Worm (Caenorhabditis elegans): Measurements from ENCODE around the gene spe-39.

Gene spe-39

DNA sequence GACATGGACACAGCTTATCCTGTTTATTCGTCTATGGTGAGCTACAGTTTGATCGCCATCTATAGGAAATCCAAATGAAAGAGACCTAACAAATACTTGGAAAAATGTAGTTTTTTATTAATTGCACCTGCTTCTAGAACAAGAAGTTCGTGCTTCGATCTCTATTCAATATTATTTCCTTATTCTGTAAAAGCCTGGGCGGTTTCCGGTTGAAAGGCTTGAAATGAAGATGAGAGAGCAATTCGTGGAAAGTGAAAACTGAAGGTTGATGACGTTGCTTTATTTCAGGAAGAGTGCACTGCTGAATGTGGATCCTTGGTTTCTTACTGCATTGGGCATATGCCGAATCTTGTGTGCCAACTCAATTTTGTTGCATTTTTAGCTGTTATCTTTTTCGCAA is 4.6 kb upstream of the spe-39 start:
- TF ChIP-seq aha-1 (tag), result peak; percentile 34
- no peak for TF ChIP-seq lin-1 (GFP tag; IDR thresholded peaks at IDR 0.05)
- TF ChIP-seq tra-1 (GFP tag; IDR thresholded peaks at IDR 0.05), result no peak

DNA sequence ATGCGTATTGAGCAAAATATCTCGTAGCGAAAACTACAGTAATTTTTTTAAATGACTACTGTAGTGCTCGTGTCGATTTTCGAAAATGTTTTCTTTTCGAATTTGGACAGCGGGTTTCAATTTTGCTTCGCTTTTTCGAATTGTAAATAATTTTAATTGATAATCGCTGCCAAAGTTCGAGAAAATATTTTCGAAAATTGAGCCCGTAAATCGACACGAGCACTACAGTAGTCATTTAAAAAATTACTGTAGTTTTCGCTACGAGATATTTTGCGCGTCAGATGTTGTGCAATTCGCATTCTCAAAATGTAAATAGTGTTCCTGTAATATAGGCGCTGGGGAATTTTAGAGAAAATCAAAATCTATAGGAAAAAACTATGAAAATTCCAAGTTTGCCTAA is 3.0 kb upstream of the spe-39 start:
- TF ChIP-seq T26A8.4 (GFP tag; IDR thresholded peaks at IDR 0.05) (no peak), unc-130 (GFP tag; optimal IDR thresholded peaks at IDR 0.05) (no peak), nhr-102 (tag; optimal IDR thresholded peaks at IDR 0.05) (no peak), ZK337.2 (GFP tag; IDR thresholded peaks at IDR 0.05) (no peak), Y5F2A.4 (GFP tag; optimal IDR thresholded peaks at IDR 0.05) (no peak)

DNA sequence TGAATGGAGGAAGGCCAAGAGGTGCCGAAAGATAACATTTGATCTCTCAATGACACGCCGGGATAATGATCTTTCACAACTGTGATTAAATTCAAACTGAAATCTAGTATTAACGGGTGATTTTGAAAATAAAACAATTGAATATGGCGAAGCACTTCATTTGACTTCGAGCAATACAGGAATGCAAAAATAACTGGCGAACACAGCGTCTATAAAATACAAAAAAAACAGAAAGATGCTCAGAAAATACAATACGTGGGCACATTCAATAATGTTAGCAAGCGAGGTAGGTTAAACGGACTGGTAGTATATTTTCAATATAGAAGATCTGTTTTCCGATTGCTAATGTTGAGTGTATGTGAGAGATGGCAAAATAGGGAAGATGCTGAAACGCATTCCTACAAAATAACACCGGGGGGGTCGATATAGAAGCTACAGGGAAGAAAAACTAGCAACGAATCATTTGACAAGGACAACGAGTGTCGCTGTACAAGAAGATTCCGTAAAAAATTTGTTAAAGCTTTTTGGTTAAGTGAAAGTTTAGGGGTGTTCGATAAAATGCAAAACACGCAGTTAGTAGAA is 2.1 kb upstream of the spe-39 start:
- TF ChIP-seq tag-97 (GFP tag; IDR thresholded peaks at IDR 0.05), result no peak
- TF ChIP-seq F26F4.8 (GFP tag; conservative IDR thresholded peaks at IDR 0.05), result no peak
- TF ChIP-seq zag-1 (tag; optimal IDR thresholded peaks at IDR 0.05), result no peak
- no peak for TF ChIP-seq hif-1 (tag; optimal IDR thresholded peaks at IDR 0.05)
- 0 out of 2 replicates have a peak, but pooled peaks have one; percentile 16 for TF ChIP-seq pha-4 (GFP tag; IDR thresholded peaks at IDR 0.05)
- TF ChIP-seq pha-4 (tag; optimal IDR thresholded peaks at IDR 0.05), result no peak
- no peak for TF ChIP-seq ctbp-1 (GFP tag; IDR thresholded peaks at IDR 0.05)
- no peak for TF ChIP-seq pqm-1 (tag; optimal IDR thresholded peaks at IDR 0.05)
- TF ChIP-seq lin-38 (GFP tag; IDR thresholded peaks at IDR 0.05), result 0 out of 2 replicates have a peak, but pooled peaks have one; percentile 19
- 0 out of 2 replicates have a peak, but pooled peaks have one; percentile 40 for TF ChIP-seq dmd-8 (GFP tag; IDR thresholded peaks at IDR 0.05)
- no peak for TF ChIP-seq ama-1 (optimal IDR thresholded peaks at IDR 0.05)
- peak; percentile 21 for TF ChIP-seq F49E8.2 (tag; optimal IDR thresholded peaks at IDR 0.05; ENCODE audit: borderline replicate concordance)
- no peak for TF ChIP-seq nhr-77 (tag; optimal IDR thresholded peaks at IDR 0.05)
- TF ChIP-seq spr-3 (GFP tag; optimal IDR thresholded peaks at IDR 0.05), result no peak
- TF ChIP-seq mdl-1 (tag; optimal IDR thresholded peaks at IDR 0.05), result no peak
- TF ChIP-seq madf-5 (GFP tag; IDR thresholded peaks at IDR 0.05), result peak in 1 of 2 experiments; percentile 35; a peak in 1 of 4 replicates
- no peak for TF ChIP-seq vab-7 (GFP tag; IDR thresholded peaks at IDR 0.05)
- no peak for TF ChIP-seq mxl-3 (GFP tag; optimal IDR thresholded peaks at IDR 0.05)
- TF ChIP-seq unc-62 (GFP tag; optimal IDR thresholded peaks at IDR 0.05 in 1 of 2), result peak in 1 of 2 experiments; percentile 63
- no peak for TF ChIP-seq unc-62 (tag; optimal IDR thresholded peaks at IDR 0.05)
- TF ChIP-seq ceh-62 (tag; optimal IDR thresholded peaks at IDR 0.05), result no peak
- TF ChIP-seq ceh-20 (GFP tag; IDR thresholded peaks at IDR 0.05), result no peak
- TF ChIP-seq duxl-1 (tag; optimal IDR thresholded peaks at IDR 0.05; ENCODE audit: poor library complexity), result no peak
- TF ChIP-seq zip-11 (GFP tag; IDR thresholded peaks at IDR 0.05), result no peak
- peak; percentile 61 for TF ChIP-seq unc-130 (GFP tag; optimal IDR thresholded peaks at IDR 0.05)

DNA sequence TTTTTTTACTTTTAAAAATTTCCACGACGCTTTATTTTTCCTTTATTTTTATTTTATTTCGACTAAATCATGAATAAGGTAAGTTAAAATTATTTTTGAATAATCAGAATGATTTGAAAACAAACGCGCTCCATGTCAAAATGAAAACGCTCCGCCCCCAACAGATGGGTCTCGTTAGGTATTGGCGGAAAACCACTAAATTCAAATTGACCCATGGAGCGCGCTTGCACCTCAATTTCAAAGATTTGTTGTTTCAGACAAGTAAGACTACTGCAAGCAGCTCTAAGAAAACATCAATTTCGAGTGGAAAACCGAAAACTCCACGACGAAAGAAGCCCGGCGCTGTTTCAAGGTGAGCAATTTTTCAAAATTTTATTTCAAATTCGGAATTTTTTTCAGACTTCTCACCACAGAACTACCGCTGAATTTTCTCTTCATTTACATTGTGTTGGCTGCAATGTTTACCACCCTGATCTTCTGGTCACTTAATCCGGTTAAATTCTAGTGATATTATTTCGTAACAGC is 2.7 kb downstream of the spe-39 start, which contains the start of gene ZC404.2:
ZC404.2 (plus strand) TSS at position 47 of the 525 bp plus-strand sequence.
- TF ChIP-seq spr-1 (tag; optimal IDR thresholded peaks at IDR 0.05), result no peak
- peak; percentile 37; the same call in 1 of the 2 replicates for TF ChIP-seq lin-38 (GFP tag; IDR thresholded peaks at IDR 0.05)
- TF ChIP-seq pha-4 (GFP tag; IDR thresholded peaks at IDR 0.05), result 0 out of 2 replicates have a peak, but pooled peaks have one; percentile 7
- no peak for TF ChIP-seq pha-4 (tag; optimal IDR thresholded peaks at IDR 0.05)
- TF ChIP-seq mes-2 (tag; optimal IDR thresholded peaks at IDR 0.05; ENCODE audit: poor library complexity, severe bottlenecking), result peak; percentile 5
- 0 out of 4 replicates have a peak, but pooled peaks of 1 of the 2 experiments have one; percentile 35 for TF ChIP-seq madf-5 (GFP tag; IDR thresholded peaks at IDR 0.05)
- no peak for TF ChIP-seq lin-29 (GFP tag; IDR thresholded peaks at IDR 0.05)
- TF ChIP-seq F10B5.3 (tag; optimal IDR thresholded peaks at IDR 0.05), result peak; percentile 32

Data from whole organism, L4 larva.